Worm (Caenorhabditis elegans): ENCODE measurements around the gene F30B5.11.
A peak's percentile ranks its signal among the peaks of the same experiment; 100 is the strongest.

Gene F30B5.11

DNA sequence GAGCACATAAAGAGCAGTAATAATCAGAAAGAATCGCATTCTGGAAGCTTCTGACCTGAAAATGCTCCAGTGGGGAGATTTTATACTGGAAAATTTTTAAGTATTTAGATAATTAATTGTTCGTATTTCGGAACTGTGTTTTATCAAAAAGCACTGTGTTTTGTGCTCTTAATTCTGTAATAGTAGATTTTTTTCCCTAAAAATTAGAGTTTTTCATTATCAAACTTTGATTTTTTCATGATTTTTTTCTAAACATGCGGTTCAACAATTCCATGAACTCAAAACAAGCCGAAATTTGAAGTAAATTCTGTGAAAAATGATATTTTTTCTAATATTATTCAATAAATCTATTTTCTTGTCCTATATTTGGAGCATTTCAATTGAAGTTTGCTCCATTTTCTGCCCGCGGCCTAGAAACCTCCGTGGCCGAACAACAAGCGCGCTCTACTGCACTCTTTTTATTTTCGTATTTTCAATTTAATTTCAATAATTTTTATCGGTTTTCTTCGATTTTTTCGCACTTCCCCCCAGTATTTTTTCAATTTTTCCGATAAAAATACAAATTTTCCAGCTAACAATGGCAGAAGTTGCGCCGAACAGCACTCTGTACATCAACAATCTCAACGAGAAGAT, 48.2 kb downstream of the F30B5.11 start, which contains the start of the genes K08D10.13 and rnp-2:
TSS of gene K08D10.13 (minus strand) at position 51 of the 633 bp plus-strand sequence.
TSS of gene rnp-2 (plus strand) at position 546 of the 633 bp plus-strand sequence.
- TF ChIP-seq C08G9.2 (tag; optimal IDR thresholded peaks at IDR 0.05) (peak; percentile 63), ceh-31 (tag; optimal IDR thresholded peaks at IDR 0.05) (peak; percentile 57), tbx-2 (tag; optimal IDR thresholded peaks at IDR 0.05) (peak; percentile 35), zip-5 (tag; optimal IDR thresholded peaks at IDR 0.05) (no peak), ceh-9 (tag; optimal IDR thresholded peaks at IDR 0.05) (no peak), Y22D7AL.16 (tag; optimal IDR thresholded peaks at IDR 0.05) (no peak), ceh-2 (tag; optimal IDR thresholded peaks at IDR 0.05) (peak; percentile 36), tbx-7 (tag; optimal IDR thresholded peaks at IDR 0.05) (peak; percentile 28), unc-42 (tag; optimal IDR thresholded peaks at IDR 0.05) (peak; percentile 63), nfya-1 (tag; optimal IDR thresholded peaks at IDR 0.05) (peak; percentile 18), ets-4 (tag; optimal IDR thresholded peaks at IDR 0.05) (no peak), ceh-19 (GFP tag; optimal IDR thresholded peaks at IDR 0.05) (no peak), gmeb-2 (tag; optimal IDR thresholded peaks at IDR 0.05) (no peak), rnt-1 (tag; optimal IDR thresholded peaks at IDR 0.05) (no peak)

Data from whole organism, late embryonic.